Fruit fly (Drosophila melanogaster) whole organism, embryonic: ENCODE data around the gene CG14043.

ENCODE experiments used
- B-H1 ChIP-seq: fragments of 200-800 bp; sonication (Bioruptor generic); IDR thresholded peaks from 3 replicates; pipeline ENCODE4 v1.3.6; 2022; ENCODE audit warnings: missing biosample characterization, missing genetic modification characterization
- C15 ChIP-seq: fragments of 200-800 bp; sonication (Bioruptor generic); IDR thresholded peaks from 3 replicates; pipeline ENCODE4 v1.3.6; 2022; ENCODE audit warnings: missing biosample characterization, missing genetic modification characterization
- CG12744 ChIP-seq: fragments of 200-800 bp; sonication (Bioruptor generic); optimal IDR thresholded peaks from 2 replicates; lab custom pipeline; 2016; ENCODE audit warnings: missing biosample characterization, missing genetic modification characterization
- CG12769 ChIP-seq: fragments of 200-800 bp; sonication (Bioruptor generic); optimal IDR thresholded peaks from 2 replicates; lab custom pipeline; 2019; ENCODE audit warnings: missing biosample characterization, mild to moderate bottlenecking, missing genetic modification characterization, moderate library complexity
- CG14014 ChIP-seq: fragments of 200-800 bp; sonication (Bioruptor generic); IDR thresholded peaks from 2 replicates; pipeline ENCODE4 v1.3.6; 2022; ENCODE audit warnings: missing biosample characterization, missing genetic modification characterization
- CG18599 ChIP-seq: fragments of 200-800 bp; sonication (Bioruptor generic); optimal IDR thresholded peaks from 3 replicates; lab custom pipeline; 2017; ENCODE audit warnings: missing biosample characterization, missing genetic modification characterization, mild to moderate bottlenecking, moderate library complexity, missing genetic modification reagents
- CG34224 ChIP-seq: fragments of 200-800 bp; sonication (Bioruptor generic); IDR thresholded peaks from 3 replicates; pipeline ENCODE4 v1.3.6; 2022; ENCODE audit warnings: missing biosample characterization, missing genetic modification characterization; ENCODE audit not compliant: partially characterized antibody
- CG3726 ChIP-seq: fragments of 200-800 bp; sonication (Bioruptor generic); IDR thresholded peaks from 3 replicates; pipeline ENCODE4, ENCODE4 v1.3.6; 2022; ENCODE audit warnings: missing biosample characterization, missing genetic modification characterization
- CG5953 ChIP-seq: fragments of 200-800 bp; sonication (Bioruptor generic); IDR thresholded peaks from 2 replicates; pipeline ENCODE4 v1.3.6; 2022; ENCODE audit warnings: missing biosample characterization, missing genetic modification characterization
- CG6175 ChIP-seq: fragments of 200-800 bp; sonication (Bioruptor generic); IDR thresholded peaks from 3 replicates; pipeline ENCODE4 v1.3.6; 2022; ENCODE audit warnings: missing biosample characterization, missing genetic modification characterization
- CG7372 ChIP-seq: fragments of 200-800 bp; sonication (Bioruptor generic); IDR thresholded peaks from 2 replicates; pipeline ENCODE4 v1.3.6; 2022; ENCODE audit warnings: missing biosample characterization, missing genetic modification characterization
- CG7839 ChIP-seq: fragments of 200-800 bp; sonication (Bioruptor generic); optimal IDR thresholded peaks from 3 replicates; lab custom pipeline; 2018; ENCODE audit warnings: missing biosample characterization, mild to moderate bottlenecking, missing genetic modification characterization, moderate library complexity
- CG8944 ChIP-seq: fragments of 200-800 bp; sonication (Bioruptor generic); optimal IDR thresholded peaks from 3 replicates; lab custom pipeline; 2016; ENCODE audit warnings: missing biosample characterization, missing genetic modification characterization
- CTCF ChIP-seq: fragments of 200-800 bp; sonication (Bioruptor generic); optimal IDR thresholded peaks from 2 replicates; lab custom pipeline; 2017; ENCODE audit warnings: missing biosample characterization, mild to moderate bottlenecking, missing genetic modification characterization, moderate library complexity
- Camta ChIP-seq: fragments of 200-800 bp; sonication (Bioruptor generic); optimal IDR thresholded peaks from 2 replicates; lab custom pipeline; 2016; ENCODE audit warnings: missing biosample characterization, missing genetic modification characterization
- D19B ChIP-seq: fragments of 200-800 bp; sonication (Bioruptor generic); optimal IDR thresholded peaks from 2 replicates; lab custom pipeline; 2017; ENCODE audit warnings: missing biosample characterization, mild to moderate bottlenecking, missing genetic modification characterization
- Dfd ChIP-seq, 2 experiments: fragments of >200 bp; optimal IDR thresholded peaks; 2 replicates each; lab custom pipeline; 2017; ENCODE audit warnings: missing biosample characterization in 2 of 2, missing genetic modification characterization in 2 of 2
- Doc3 ChIP-seq: fragments of 200-800 bp; sonication (Bioruptor generic); IDR thresholded peaks from 3 replicates; pipeline ENCODE4 v1.3.6; 2022; ENCODE audit warnings: missing biosample characterization, missing genetic modification characterization; ENCODE audit not compliant: partially characterized antibody
- Dp ChIP-seq: fragments of 200-800 bp; sonication (Bioruptor generic); optimal IDR thresholded peaks from 2 replicates; lab custom pipeline; 2018; ENCODE audit warnings: missing biosample characterization, mild to moderate bottlenecking, missing genetic modification characterization, moderate library complexity
- GATAe ChIP-seq: fragments of 200-800 bp; sonication (Bioruptor generic); conservative IDR thresholded peaks from 2 replicates; pipeline ENCODE4 v1.3.6; 2022; ENCODE audit warnings: missing biosample characterization, missing genetic modification characterization
- Hey ChIP-seq: fragments of 200-800 bp; sonication (Bioruptor generic); optimal IDR thresholded peaks from 3 replicates; lab custom pipeline; 2018; ENCODE audit warnings: missing biosample characterization, mild to moderate bottlenecking, missing genetic modification characterization
- HmgZ ChIP-seq: fragments of 200-800 bp; sonication (Bioruptor generic); optimal IDR thresholded peaks from 2 replicates; lab custom pipeline; 2018; ENCODE audit warnings: missing biosample characterization, mild to moderate bottlenecking, missing genetic modification characterization
- Nf-YA ChIP-seq: fragments of 200-800 bp; sonication (Bioruptor generic); IDR thresholded peaks from 2 replicates; pipeline ENCODE4 v1.3.6; 2022; ENCODE audit warnings: missing biosample characterization, missing genetic modification characterization
- Rfx ChIP-seq: fragments of 200-800 bp; sonication (Bioruptor generic); IDR thresholded peaks from 2 replicates; pipeline ENCODE4 v1.3.6; 2022; ENCODE audit warnings: missing biosample characterization, missing genetic modification characterization
- al ChIP-seq: fragments of 200-800 bp; sonication (Bioruptor generic); IDR thresholded peaks from 2 replicates; pipeline ENCODE4 v1.3.6; 2022; ENCODE audit warnings: missing biosample characterization, missing genetic modification characterization
- chinmo ChIP-seq: fragments of 200-800 bp; sonication (Bioruptor generic); IDR thresholded peaks from 4 replicates; pipeline ENCODE4 v1.3.6; 2022; ENCODE audit warnings: missing biosample characterization, missing genetic modification characterization; ENCODE audit not compliant: partially characterized antibody
- cwo ChIP-seq: fragments of 200-800 bp; sonication (Bioruptor generic); optimal IDR thresholded peaks from 3 replicates; lab custom pipeline; 2017; ENCODE audit warnings: missing biosample characterization, missing genetic modification characterization, mild to moderate bottlenecking, moderate library complexity, missing genetic modification reagents
- exex ChIP-seq: fragments of 200-800 bp; sonication (Bioruptor generic); optimal IDR thresholded peaks from 4 replicates; lab custom pipeline; 2018; ENCODE audit warnings: missing biosample characterization, mild to moderate bottlenecking, missing genetic modification characterization, moderate library complexity
- gfzf ChIP-seq: fragments of 200-800 bp; sonication (Bioruptor generic); optimal IDR thresholded peaks from 2 replicates; lab custom pipeline; 2016; ENCODE audit warnings: missing biosample characterization, mild to moderate bottlenecking, missing genetic modification characterization, moderate library complexity
- grn ChIP-seq: fragments of 200-800 bp; sonication (Bioruptor generic); optimal IDR thresholded peaks from 3 replicates; lab custom pipeline; 2017; ENCODE audit warnings: missing biosample characterization, missing genetic modification characterization
- hth ChIP-seq: fragments of >200 bp; optimal IDR thresholded peaks from 2 replicates; lab custom pipeline; 2017; ENCODE audit warnings: inconsistent platforms
- kah ChIP-seq: fragments of 200-800 bp; sonication (Bioruptor generic); optimal IDR thresholded peaks from 2 replicates; lab custom pipeline; 2018; ENCODE audit warnings: missing biosample characterization, mild to moderate bottlenecking, missing genetic modification characterization
- mirr ChIP-seq: fragments of 200-800 bp; sonication (Bioruptor generic); optimal IDR thresholded peaks from 3 replicates; lab custom pipeline; 2018; ENCODE audit warnings: missing biosample characterization, mild to moderate bottlenecking, missing genetic modification characterization
- nom ChIP-seq: fragments of 200-800 bp; sonication (Bioruptor generic); optimal IDR thresholded peaks from 2 replicates; lab custom pipeline; 2017; ENCODE audit warnings: missing biosample characterization, missing genetic modification characterization, mild to moderate bottlenecking, moderate library complexity, missing genetic modification reagents
- pho ChIP-seq: fragments of 200-800 bp; sonication (Bioruptor generic); optimal IDR thresholded peaks from 2 replicates; lab custom pipeline; 2016; ENCODE audit warnings: missing biosample characterization, missing genetic modification characterization
- pzg ChIP-seq: fragments of 200-800 bp; sonication (Bioruptor generic); optimal IDR thresholded peaks from 3 replicates; lab custom pipeline; 2018; ENCODE audit warnings: missing biosample characterization, mild to moderate bottlenecking, missing genetic modification characterization, moderate library complexity
- scrt ChIP-seq: fragments of 200-800 bp; sonication (Bioruptor generic); optimal IDR thresholded peaks from 2 replicates; lab custom pipeline; 2018; ENCODE audit warnings: missing biosample characterization, mild to moderate bottlenecking, missing genetic modification characterization, moderate library complexity
- sd ChIP-seq: fragments of 200-800 bp; sonication (Bioruptor generic); optimal IDR thresholded peaks from 3 replicates; lab custom pipeline; 2018; ENCODE audit warnings: missing biosample characterization, mild to moderate bottlenecking, missing genetic modification characterization, moderate library complexity
- stwl ChIP-seq: fragments of 200-800 bp; sonication (Bioruptor generic); optimal IDR thresholded peaks from 3 replicates; lab custom pipeline; 2018; ENCODE audit warnings: missing biosample characterization, mild to moderate bottlenecking, missing genetic modification characterization, moderate library complexity
- sug ChIP-seq: fragments of 200-800 bp; optimal IDR thresholded peaks from 2 replicates; lab custom pipeline; 2019; ENCODE audit warnings: missing biosample characterization, mild to moderate bottlenecking, missing genetic modification characterization, moderate library complexity
- tll ChIP-seq, 2 experiments: fragments of 200-800 bp in 1 of 2; fragments of >200 bp in 1 of 2; sonication (Bioruptor generic) in 1 of 2; optimal IDR thresholded peaks; 2 replicates each; lab custom pipeline; 2017 to 2019; ENCODE audit warnings: missing biosample characterization in 2 of 2, missing genetic modification characterization in 2 of 2, mild to moderate bottlenecking in 1 of 2, moderate library complexity in 1 of 2
- tup ChIP-seq: fragments of 200-800 bp; sonication (Bioruptor generic); optimal IDR thresholded peaks from 2 replicates; lab custom pipeline; 2016; ENCODE audit warnings: missing biosample characterization, mild to moderate bottlenecking, missing genetic modification characterization, moderate library complexity
- vnd ChIP-seq: fragments of 200-800 bp; sonication (Bioruptor generic); IDR thresholded peaks from 3 replicates; pipeline ENCODE4 v1.3.6; 2022; ENCODE audit warnings: missing biosample characterization, missing genetic modification characterization; ENCODE audit not compliant: partially characterized antibody

The CG14043 gene

dm6 chr2L:4949453-4950045 lies 22.0 kb upstream of the CG14043 start, which contains the start of gene jet (continued):
- no peak for TF ChIP-seq B-H1 (GFP tag; lab: Robert Waterston, UW)
- no peak for TF ChIP-seq CG12744 (GFP tag; lab: Kevin White, UChicago)
- TF ChIP-seq CG5953 (GFP tag; lab: Robert Waterston, UW) = no peak
- TF ChIP-seq Doc3 = no peak

dm6 chr2L:4950667-4951066 lies 20.8 kb upstream of the CG14043 start, which contains the start of gene Jon25Biii:
Gene Jon25Biii, minus strand, starts transcription at chr2L:4950767.
- TF ChIP-seq HmgZ (tag; lab: Kevin White, UChicago) (no peak), tup (GFP tag; lab: Kevin White, UChicago) (no peak), CG7839 (tag; lab: Kevin White, UChicago) (no peak), sug (tag; lab: Kevin White, UChicago) (peak; percentile 84)

DNA sequence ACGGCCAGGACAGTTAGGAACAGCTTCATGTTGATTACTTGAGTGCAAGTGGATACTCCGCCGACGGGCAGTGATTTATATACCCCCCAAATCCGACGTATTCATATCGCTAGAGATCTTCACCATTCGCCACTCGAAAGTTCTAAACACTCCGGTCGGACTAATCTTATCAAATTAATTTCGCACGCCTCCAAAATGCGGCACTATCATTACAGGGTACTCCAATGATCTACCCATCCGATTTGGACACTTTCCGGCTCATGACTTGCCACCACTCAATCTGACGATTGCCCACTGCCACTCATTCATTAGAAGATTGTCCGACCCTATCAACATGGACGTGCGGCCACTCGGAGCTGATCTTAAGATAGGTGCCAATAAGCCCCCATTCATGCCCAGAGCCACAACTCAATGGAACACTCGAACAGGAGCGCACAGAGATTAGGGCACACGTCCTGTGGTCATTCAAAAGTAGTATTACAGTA lies 18.4 kb upstream of the CG14043 start, which contains the start of gene Jon25Bii:
TSS of gene Jon25Bii (minus strand) at position 51 of the 485 bp plus-strand sequence.
- TF ChIP-seq GATAe (GFP tag; lab: Robert Waterston, UW) = peak; percentile 37; the same call in 1 of the 2 replicates
- TF ChIP-seq Dfd (GFP tag; optimal IDR thresholded peaks at IDR 0.05; lab: Kevin White, UChicago) = no peak
- no peak for TF ChIP-seq tll (GFP tag; optimal IDR thresholded peaks at IDR 0.05; lab: Kevin White, UChicago)
- TF ChIP-seq Nf-YA = no peak
- TF ChIP-seq mirr (GFP tag; lab: Kevin White, UChicago) = peak; percentile 80
- peak; percentile 8; the same call in 1 of the 3 replicates for TF ChIP-seq CG6175 (GFP tag; lab: Robert Waterston, UW)
- TF ChIP-seq al = no peak
- TF ChIP-seq Camta (GFP tag; lab: Kevin White, UChicago) = no peak
- TF ChIP-seq sug (tag; lab: Kevin White, UChicago) = peak; percentile 70
- no peak for TF ChIP-seq Rfx (GFP tag; lab: Robert Waterston, UW)
- no peak for TF ChIP-seq CG3726
- peak; percentile 77 for TF ChIP-seq Hey (tag; lab: Kevin White, UChicago)
- peak; percentile 9 for TF ChIP-seq cwo (GFP tag; lab: Kevin White, UChicago)
- TF ChIP-seq D19B (GFP tag; lab: Kevin White, UChicago) = peak; percentile 41
- no peak for TF ChIP-seq pho (GFP tag; lab: Kevin White, UChicago)
- TF ChIP-seq CG12769 (tag; lab: Kevin White, UChicago) = no peak
- TF ChIP-seq CG8944 (GFP tag; lab: Kevin White, UChicago) = no peak
- no peak for TF ChIP-seq sd
- TF ChIP-seq hth (lab: Kevin White, UChicago) = no peak
- TF ChIP-seq nom (GFP tag; lab: Kevin White, UChicago) = no peak
- peak; percentile 92 for TF ChIP-seq exex (tag; lab: Kevin White, UChicago)
- TF ChIP-seq vnd (GFP tag; lab: Robert Waterston, UW) = peak; percentile 36; the same call in 1 of the 3 replicates
- peak; percentile 84 for TF ChIP-seq grn (GFP tag; lab: Kevin White, UChicago)
- TF ChIP-seq CG18599 = no peak

DNA sequence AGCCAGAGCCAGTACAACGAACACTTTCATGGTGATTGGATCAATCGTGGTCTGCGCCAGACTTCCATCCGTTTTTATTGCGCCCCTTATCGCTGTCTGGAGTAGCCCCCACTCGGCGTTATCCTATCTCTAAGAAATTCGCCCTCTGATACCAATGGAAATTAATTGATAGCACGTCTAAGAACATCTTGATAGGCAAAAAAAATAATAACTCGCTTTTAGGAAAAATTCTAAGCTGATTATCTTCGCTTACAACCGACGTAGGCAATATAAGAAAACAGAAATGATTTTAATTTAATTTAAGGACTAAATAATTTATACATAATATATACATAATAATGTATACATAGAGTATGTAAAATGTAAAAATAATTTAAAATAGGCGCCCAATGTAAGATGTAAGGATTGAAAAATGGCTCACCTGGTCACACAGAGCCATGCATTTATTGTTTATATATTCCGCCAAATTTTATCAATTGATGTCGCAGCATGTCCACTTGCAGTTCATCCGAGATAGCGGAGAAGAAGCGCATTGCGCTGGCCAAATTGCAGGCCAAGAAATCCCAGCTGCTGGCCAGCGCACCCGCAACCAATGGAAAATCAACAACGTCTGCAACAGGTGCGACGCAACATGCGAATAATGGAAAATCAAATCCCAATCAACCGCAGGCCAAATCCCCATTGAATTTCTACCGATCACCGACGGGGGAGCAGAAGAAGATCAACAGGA lies 16.2 kb upstream of the CG14043 start, which contains the start of the genes Jon25Bi and Marcal1:
TSS of gene Jon25Bi (minus strand) at position 51 of the 730 bp plus-strand sequence.
TSS of gene Marcal1 (plus strand) at position 416 of the 730 bp plus-strand sequence.
- TF ChIP-seq CTCF (GFP tag; lab: Kevin White, UChicago) (peak; percentile 34), chinmo (GFP tag; lab: Robert Waterston, UW) (0 out of 4 replicates have a peak, but pooled peaks have one; percentile 35), Dp (GFP tag; lab: Kevin White, UChicago) (peak; percentile 61), CG34224 (GFP tag; lab: Robert Waterston, UW) (0 out of 3 replicates have a peak, but pooled peaks have one; percentile 26), grn (GFP tag; lab: Kevin White, UChicago) (peak; percentile 44), pzg (GFP tag; lab: Kevin White, UChicago) (peak; percentile 21), kah (peak; percentile 50), exex (tag; lab: Kevin White, UChicago) (peak; percentile 71), gfzf (peak; percentile 36), CG14014 (GFP tag; lab: Robert Waterston, UW) (no peak), CG7372 (no peak), stwl (tag; lab: Kevin White, UChicago) (peak; percentile 55), C15 (no peak), scrt (GFP tag; lab: Kevin White, UChicago) (peak; percentile 75)
